Worm (Caenorhabditis elegans): ENCODE data around the gene AH9.6.

AH9.6 gene

DNA sequence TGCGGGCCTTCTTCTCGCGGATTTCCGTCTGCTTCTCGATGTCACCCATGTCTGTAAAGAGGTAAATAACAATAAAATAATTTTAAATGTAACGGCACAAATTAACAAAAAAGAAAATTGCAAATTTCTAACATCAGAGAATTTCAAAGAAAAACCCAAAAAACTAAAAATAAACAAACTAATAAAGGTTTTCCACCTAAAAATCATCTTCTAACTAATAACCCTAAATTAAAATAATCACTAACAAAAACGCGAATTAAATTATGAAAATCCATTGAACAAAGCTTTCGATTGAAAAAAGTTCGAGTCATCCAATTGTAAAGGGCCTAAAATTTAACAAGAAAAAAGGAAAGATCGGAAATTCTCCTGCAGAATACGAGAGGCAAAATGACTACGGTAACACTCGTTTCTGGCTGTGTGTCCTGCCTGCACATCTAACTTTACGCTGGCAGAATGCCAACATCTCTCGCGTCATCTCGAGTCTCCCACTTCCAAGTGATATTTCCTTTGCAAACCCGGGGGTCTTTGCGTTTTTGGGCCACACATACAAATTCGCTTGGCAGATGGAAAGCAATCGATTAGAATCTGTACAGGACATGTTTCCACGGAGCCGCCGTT is 25.3 kb downstream of the AH9.6 start, which contains the start of gene rpl-11.2 (continued):
- peak; percentile 99 for TF ChIP-seq lin-11 (tag; optimal IDR thresholded peaks at IDR 0.05)
- peak; percentile 47 for TF ChIP-seq ztf-11 (tag; optimal IDR thresholded peaks at IDR 0.05)

DNA sequence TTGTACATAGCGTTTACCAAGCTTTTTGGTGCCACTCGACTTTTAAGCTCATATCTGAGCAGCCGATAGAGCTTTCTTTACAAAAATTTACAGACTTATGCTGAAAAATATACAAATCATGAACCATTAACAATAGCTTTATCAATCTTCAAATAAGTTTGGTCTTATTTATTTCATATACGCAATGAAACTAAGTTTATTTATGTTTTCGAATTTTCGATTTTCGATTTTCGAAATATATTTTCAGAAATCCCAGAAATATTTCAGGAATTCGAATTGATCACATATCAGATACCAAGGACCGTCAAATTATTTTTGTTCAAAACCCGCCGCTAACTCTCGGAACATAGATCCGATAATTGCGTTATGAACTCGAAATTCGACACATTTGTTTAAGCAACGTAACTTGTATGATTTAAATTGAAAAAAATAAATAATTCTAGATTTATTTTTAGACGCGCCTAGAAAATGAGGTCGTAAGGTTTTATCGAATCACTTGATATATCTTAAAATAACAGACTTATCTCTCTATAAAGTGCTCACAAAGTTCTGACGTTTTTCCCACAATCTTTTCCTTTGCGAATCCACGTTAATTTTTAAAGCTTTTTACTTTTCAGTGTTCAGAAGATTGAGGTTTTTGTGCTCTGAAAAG is 26.7 kb downstream of the AH9.6 start:
- TF ChIP-seq elt-3 (tag; optimal IDR thresholded peaks at IDR 0.05) (no peak), nhr-237 (tag; optimal IDR thresholded peaks at IDR 0.05) (peak; percentile 1)

DNA sequence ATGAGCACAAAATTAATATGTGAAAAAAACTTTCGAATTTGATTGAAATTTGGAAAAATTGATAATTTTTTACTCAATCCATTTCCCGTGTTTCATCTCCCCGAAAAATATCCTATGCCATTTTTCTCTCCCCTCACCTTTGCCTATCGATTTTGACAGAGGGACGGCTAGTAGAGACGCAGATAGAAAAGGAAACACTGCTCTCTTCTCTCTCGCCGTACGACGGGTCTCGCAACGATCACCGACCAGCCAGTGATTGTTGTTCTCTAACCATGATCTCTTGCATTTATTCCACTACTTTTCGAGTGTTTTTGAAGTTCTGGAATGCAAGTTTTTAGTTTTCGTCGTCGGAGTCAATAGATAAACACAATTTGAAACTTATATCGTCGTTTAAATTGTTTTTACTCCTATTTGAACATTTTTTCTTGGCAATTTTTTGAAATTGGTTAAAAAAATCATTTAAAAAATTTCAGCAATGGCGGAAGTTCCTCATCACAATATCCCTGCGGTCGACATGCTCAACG is 30.4 kb downstream of the AH9.6 start, which contains the start of gene vha-15:
Gene vha-15 (plus strand): TSS at position 474 of the 524 bp plus-strand sequence.
- TF ChIP-seq mab-5 (tag; optimal IDR thresholded peaks at IDR 0.05) (peak; percentile 30), ztf-4 (tag; optimal IDR thresholded peaks at IDR 0.05) (no peak), aly-2 (tag; optimal IDR thresholded peaks at IDR 0.05) (no peak), blmp-1 (tag; optimal IDR thresholded peaks at IDR 0.05; ENCODE audit: insufficient read depth) (no peak), nhr-23 (tag; optimal IDR thresholded peaks at IDR 0.05) (no peak), dmd-4 (tag; optimal IDR thresholded peaks at IDR 0.05) (no peak), alr-1 (tag; optimal IDR thresholded peaks at IDR 0.05) (no peak), nhr-25 (tag; optimal IDR thresholded peaks at IDR 0.05) (peak; percentile 77), skn-1 (tag; optimal IDR thresholded peaks at IDR 0.05) (no peak), snpc-4 (tag; optimal IDR thresholded peaks at IDR 0.05) (peak; percentile 73), sma-9 (GFP tag; optimal IDR thresholded peaks at IDR 0.05) (peak; percentile 76), sma-9 (tag; optimal IDR thresholded peaks at IDR 0.05) (no peak), R02D3.7 (tag; optimal IDR thresholded peaks at IDR 0.05) (no peak), sma-3 (GFP tag; optimal IDR thresholded peaks at IDR 0.05) (peak; percentile 47), elt-3 (tag; optimal IDR thresholded peaks at IDR 0.05) (no peak), ztf-1 (GFP tag; conservative IDR thresholded peaks at IDR 0.05) (no peak), crh-2 (tag; optimal IDR thresholded peaks at IDR 0.05) (peak; percentile 89), Y55F3AM.14 (GFP tag; optimal IDR thresholded peaks at IDR 0.05) (no peak), nhr-6 (tag; optimal IDR thresholded peaks at IDR 0.05) (peak; percentile 54), nhr-237 (tag; optimal IDR thresholded peaks at IDR 0.05) (peak; percentile 29), ztf-11 (tag; optimal IDR thresholded peaks at IDR 0.05) (no peak), elt-1 (tag; optimal IDR thresholded peaks at IDR 0.05) (no peak), nhr-21 (tag; optimal IDR thresholded peaks at IDR 0.05) (peak; percentile 61), nhr-77 (tag; optimal IDR thresholded peaks at IDR 0.05) (no peak), gmeb-1 (tag; optimal IDR thresholded peaks at IDR 0.05) (peak; percentile 64), nhr-12 (tag; optimal IDR thresholded peaks at IDR 0.05) (no peak), ama-1 (optimal IDR thresholded peaks at IDR 0.05) (no peak), lin-11 (tag; optimal IDR thresholded peaks at IDR 0.05) (peak; percentile 71), ZK546.5 (tag; optimal IDR thresholded peaks at IDR 0.05) (peak; percentile 73), peb-1 (tag; optimal IDR thresholded peaks at IDR 0.05) (no peak), egl-27 (tag; optimal IDR thresholded peaks at IDR 0.05) (peak; percentile 80), F13H6.1 (tag; optimal IDR thresholded peaks at IDR 0.05) (peak; percentile 80), lsy-2 (tag; optimal IDR thresholded peaks at IDR 0.05) (peak; percentile 73 to 93), ceh-82 (tag; optimal IDR thresholded peaks at IDR 0.05) (peak; percentile 25), lin-39 (tag; optimal IDR thresholded peaks at IDR 0.05) (no peak), nhr-10 (tag; optimal IDR thresholded peaks at IDR 0.05) (no peak), unc-62 (GFP tag; optimal IDR thresholded peaks at IDR 0.05) (no peak), nhr-129 (tag; optimal IDR thresholded peaks at IDR 0.05) (peak; percentile 92), sem-4 (tag; optimal IDR thresholded peaks at IDR 0.05) (peak; percentile 63), C34F6.9 (tag; optimal IDR thresholded peaks at IDR 0.05) (peak; percentile 89), unc-39 (tag; optimal IDR thresholded peaks at IDR 0.05) (no peak), mbf-1 (tag; optimal IDR thresholded peaks at IDR 0.05) (no peak), zag-1 (tag; optimal IDR thresholded peaks at IDR 0.05) (peak; percentile 50), mdl-1 (tag; optimal IDR thresholded peaks at IDR 0.05) (peak in 1 of 2 experiments; percentile 27), nhr-11 (tag; optimal IDR thresholded peaks at IDR 0.05) (no peak), lin-13 (GFP tag; optimal IDR thresholded peaks at IDR 0.05) (peak; percentile 80), ceh-16 (tag; optimal IDR thresholded peaks at IDR 0.05) (peak; percentile 52), fos-1 (tag; optimal IDR thresholded peaks at IDR 0.05) (peak; percentile 87), unc-55 (GFP tag; optimal IDR thresholded peaks at IDR 0.05) (peak; percentile 92)
